Worm (Caenorhabditis elegans): Measurements from ENCODE around the gene F34D10.4.
A peak's percentile ranks its signal among the peaks of the same experiment; 100 is the strongest.

F34D10.4 gene

ce11 chrIII:3736302-3736701, at the start of gene F34D10.4:
Gene F34D10.4 (plus strand): TSS chrIII:3736602.
- TF ChIP-seq ceh-82 (tag; optimal IDR thresholded peaks at IDR 0.05) (no peak), nhr-43 (tag; optimal IDR thresholded peaks at IDR 0.05; ENCODE audit: poor library complexity, severe bottlenecking) (peak; percentile 50)

DNA sequence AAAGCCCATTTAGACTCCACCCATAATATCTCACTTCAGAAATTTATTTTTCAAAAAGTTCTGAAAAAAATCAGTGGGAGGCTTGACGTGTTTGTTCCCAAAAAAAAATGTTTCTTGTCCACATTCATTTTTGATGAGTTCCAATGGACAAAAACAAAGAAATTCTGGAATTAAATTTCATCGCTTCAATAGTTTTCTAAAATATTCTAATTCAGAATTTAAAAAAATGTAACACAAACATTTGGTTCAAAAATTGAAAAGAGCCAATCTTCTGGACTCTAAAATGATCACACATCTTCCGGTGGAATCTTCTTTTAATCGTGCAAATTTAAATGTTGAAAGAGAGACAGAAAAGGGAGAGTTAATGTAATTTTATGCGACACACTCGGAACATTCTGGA, 43.9 kb upstream of the F34D10.4 start:
- TF ChIP-seq lin-39 (tag; optimal IDR thresholded peaks at IDR 0.05) (no peak), ceh-28 (tag; optimal IDR thresholded peaks at IDR 0.05) (no peak), ztf-11 (tag; optimal IDR thresholded peaks at IDR 0.05) (no peak), pqm-1 (tag; optimal IDR thresholded peaks at IDR 0.05) (no peak), unc-62 (GFP tag; optimal IDR thresholded peaks at IDR 0.05) (no peak), elt-2 (tag; optimal IDR thresholded peaks at IDR 0.05) (no peak), elt-1 (tag; optimal IDR thresholded peaks at IDR 0.05) (no peak), nhr-12 (tag; optimal IDR thresholded peaks at IDR 0.05) (no peak)

DNA sequence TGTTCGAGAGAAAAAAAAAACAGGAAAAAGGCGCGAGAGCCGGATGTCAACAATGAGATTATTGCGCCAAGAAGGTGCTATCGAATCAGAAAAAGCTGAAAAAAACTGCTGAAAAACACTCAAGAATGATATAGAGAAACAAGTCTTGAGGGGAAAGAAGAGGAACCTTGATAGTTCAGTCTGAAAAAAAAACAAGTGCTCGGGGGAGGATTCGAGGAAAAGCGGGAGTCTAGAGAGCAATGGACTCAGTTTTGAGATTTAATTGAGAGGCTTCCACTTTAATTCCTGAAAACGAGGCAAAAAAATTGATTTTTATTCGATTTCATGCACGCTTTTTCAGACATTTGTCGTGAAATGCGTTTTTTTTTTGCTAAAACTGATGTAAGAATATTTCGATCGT, 41.8 kb upstream of the F34D10.4 start, which contains the start of gene npr-15:
TSS of gene npr-15 (minus strand) at position 101 of the 400 bp plus-strand sequence.
- TF ChIP-seq nhr-25 (tag; optimal IDR thresholded peaks at IDR 0.05), result no peak
- no peak for TF ChIP-seq ZK546.5 (tag; optimal IDR thresholded peaks at IDR 0.05)
- TF ChIP-seq fkh-2 (tag; optimal IDR thresholded peaks at IDR 0.05), result no peak
- no peak for TF ChIP-seq elt-3 (tag; optimal IDR thresholded peaks at IDR 0.05)
- no peak for TF ChIP-seq lin-15B (tag; optimal IDR thresholded peaks at IDR 0.05)
- no peak for TF ChIP-seq nhr-76 (tag; optimal IDR thresholded peaks at IDR 0.05)
- no peak for TF ChIP-seq ztf-11 (tag; optimal IDR thresholded peaks at IDR 0.05)
- TF ChIP-seq nhr-43 (tag; optimal IDR thresholded peaks at IDR 0.05; ENCODE audit: poor library complexity, severe bottlenecking), result no peak
- no peak for TF ChIP-seq ztf-4 (tag; optimal IDR thresholded peaks at IDR 0.05)
- no peak for TF ChIP-seq elt-2 (tag; optimal IDR thresholded peaks at IDR 0.05)
- TF ChIP-seq nhr-28 (tag; optimal IDR thresholded peaks at IDR 0.05), result no peak
- no peak for TF ChIP-seq ceh-9 (tag; optimal IDR thresholded peaks at IDR 0.05)
- no peak for TF ChIP-seq nfya-1 (tag; optimal IDR thresholded peaks at IDR 0.05; ENCODE audit: insufficient read depth)
- TF ChIP-seq daf-12 (tag; optimal IDR thresholded peaks at IDR 0.05), result no peak
- no peak for TF ChIP-seq ama-1 (optimal IDR thresholded peaks at IDR 0.05)
- TF ChIP-seq nhr-11 (tag; optimal IDR thresholded peaks at IDR 0.05), result no peak
- TF ChIP-seq nhr-23 (tag; optimal IDR thresholded peaks at IDR 0.05), result no peak
- TF ChIP-seq nhr-12 (tag; optimal IDR thresholded peaks at IDR 0.05), result no peak
- no peak for TF ChIP-seq snpc-4 (tag; optimal IDR thresholded peaks at IDR 0.05)

DNA sequence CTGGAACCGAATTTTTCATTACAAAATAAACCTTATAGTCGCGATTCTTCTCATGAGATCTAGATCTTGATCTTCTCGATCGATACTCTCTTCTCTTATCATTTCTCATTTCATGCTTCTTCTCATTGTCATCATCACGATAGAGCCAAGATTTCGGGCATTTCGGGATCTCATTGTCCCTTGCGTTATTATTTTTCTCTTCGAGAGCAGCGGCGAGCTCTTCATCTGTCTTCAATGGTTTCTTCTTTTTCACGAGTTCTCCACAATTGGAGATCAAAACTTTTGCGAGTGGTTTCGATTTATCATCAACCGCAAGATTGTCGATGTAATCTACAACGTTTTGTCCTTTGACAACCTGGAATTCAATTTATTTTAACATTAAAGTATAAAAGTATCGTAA, 38.0 kb upstream of the F34D10.4 start:
- TF ChIP-seq jun-1 (tag; optimal IDR thresholded peaks at IDR 0.05), result no peak
- no peak for TF ChIP-seq fos-1 (tag; optimal IDR thresholded peaks at IDR 0.05)
- no peak for TF ChIP-seq lin-39 (tag; optimal IDR thresholded peaks at IDR 0.05)
- no peak for TF ChIP-seq pha-4 (tag; optimal IDR thresholded peaks at IDR 0.05)
- no peak for TF ChIP-seq nhr-77 (tag; optimal IDR thresholded peaks at IDR 0.05)
- no peak for TF ChIP-seq fkh-2 (tag; optimal IDR thresholded peaks at IDR 0.05)
- TF ChIP-seq nhr-11 (tag; optimal IDR thresholded peaks at IDR 0.05), result no peak
- no peak for TF ChIP-seq lin-15B (tag; optimal IDR thresholded peaks at IDR 0.05)
- TF ChIP-seq nhr-237 (tag; optimal IDR thresholded peaks at IDR 0.05), result no peak
- no peak for TF ChIP-seq ama-1 (optimal IDR thresholded peaks at IDR 0.05)
- TF ChIP-seq ceh-28 (tag; optimal IDR thresholded peaks at IDR 0.05), result no peak
- TF ChIP-seq unc-62 (GFP tag; optimal IDR thresholded peaks at IDR 0.05), result no peak
- no peak for TF ChIP-seq sea-2 (GFP tag; optimal IDR thresholded peaks at IDR 0.05)
- no peak for TF ChIP-seq eor-1 (tag; optimal IDR thresholded peaks at IDR 0.05)
- TF ChIP-seq snpc-4 (tag; optimal IDR thresholded peaks at IDR 0.05), result no peak
- TF ChIP-seq mdl-1 (tag; optimal IDR thresholded peaks at IDR 0.05), result no peak
- no peak for TF ChIP-seq elt-3 (tag; optimal IDR thresholded peaks at IDR 0.05)
- TF ChIP-seq unc-39 (tag; optimal IDR thresholded peaks at IDR 0.05), result no peak
- no peak for TF ChIP-seq hmg-11 (tag; optimal IDR thresholded peaks at IDR 0.05)
- no peak for TF ChIP-seq nhr-23 (tag; optimal IDR thresholded peaks at IDR 0.05)

- TF ChIP-seq nhr-43 (tag; optimal IDR thresholded peaks at IDR 0.05; ENCODE audit: poor library complexity, severe bottlenecking), result peak; percentile 26
- peak; percentile 25 for TF ChIP-seq ceh-28 (tag; optimal IDR thresholded peaks at IDR 0.05)
- no peak for TF ChIP-seq ztf-11 (tag; optimal IDR thresholded peaks at IDR 0.05)
- no peak for TF ChIP-seq fos-1 (tag; optimal IDR thresholded peaks at IDR 0.05)
- peak; percentile 54 for TF ChIP-seq nhr-23 (tag; optimal IDR thresholded peaks at IDR 0.05)
Observed at ce11 chrIII:3699275-3699674, 37.1 kb upstream of the F34D10.4 start, which contains the start of gene cyn-9. Gene cyn-9 (minus strand): TSS chrIII:3699640.

Measured in whole organism, L3 larva.